Fruit fly (Drosophila melanogaster): ENCODE results near the gene CtsB.
A peak's percentile ranks its signal among the peaks of the same experiment; 100 is the strongest.

CtsB gene

DNA sequence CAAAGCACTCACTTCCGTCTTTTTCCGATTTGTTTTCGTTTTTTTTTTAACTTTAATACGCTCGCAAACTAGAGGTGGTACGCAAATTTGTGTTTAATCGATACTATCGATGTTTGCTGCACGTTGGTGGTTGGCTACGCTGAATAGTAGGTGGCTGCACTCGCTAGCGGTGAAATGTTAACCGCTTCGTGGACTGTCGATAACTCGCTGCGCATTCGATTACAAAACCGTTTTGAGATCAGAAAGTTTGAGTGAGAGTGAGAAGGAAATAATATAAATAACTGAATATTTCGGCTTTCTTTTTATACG is 45.8 kb downstream of the CtsB start, which contains the start of gene g (continued):
- peak; percentile 77 for TF ChIP-seq vnd (GFP tag; IDR thresholded peaks at IDR 0.05; ENCODE audit: partially characterized antibody)
- TF ChIP-seq ERR (GFP tag; optimal IDR thresholded peaks at IDR 0.05): peak; percentile 8
- no peak for TF ChIP-seq luna (GFP tag; optimal IDR thresholded peaks at IDR 0.05)
- TF ChIP-seq CG30020 (tag; optimal IDR thresholded peaks at IDR 0.05): no peak
- TF ChIP-seq tx (GFP tag; optimal IDR thresholded peaks at IDR 0.05): no peak
- TF ChIP-seq dpn (GFP tag; optimal IDR thresholded peaks at IDR 0.05): peak in 1 of 2 experiments; percentile 28
- TF ChIP-seq Ets97D (GFP tag; optimal IDR thresholded peaks at IDR 0.05): peak; percentile 83
- TF ChIP-seq CG6791 (GFP tag; IDR thresholded peaks at IDR 0.05; ENCODE audit: partially characterized antibody): peak; percentile 95
- TF ChIP-seq stwl (tag; optimal IDR thresholded peaks at IDR 0.05): peak; percentile 55
- TF ChIP-seq sna (GFP tag; IDR thresholded peaks at IDR 0.05; ENCODE audit: partially characterized antibody): peak; percentile 63
- TF ChIP-seq Sin3A (optimal IDR thresholded peaks at IDR 0.05): peak; percentile 69
- TF ChIP-seq CG42726 (GFP tag; IDR thresholded peaks at IDR 0.05; ENCODE audit: partially characterized antibody): peak; percentile 88
- peak; percentile 74 for TF ChIP-seq sqz (GFP tag; optimal IDR thresholded peaks at IDR 0.05)
- TF ChIP-seq Dll (GFP tag; IDR thresholded peaks at IDR 0.05; ENCODE audit: partially characterized antibody): peak; percentile 82
- peak; percentile 65 for TF ChIP-seq CG2116 (GFP tag; optimal IDR thresholded peaks at IDR 0.05)
- TF ChIP-seq Hr51 (GFP tag; optimal IDR thresholded peaks at IDR 0.05): no peak
- no peak for TF ChIP-seq CG18599 (GFP tag; optimal IDR thresholded peaks at IDR 0.05)
- peak; percentile 89 for TF ChIP-seq pzg (GFP tag; optimal IDR thresholded peaks at IDR 0.05)
- TF ChIP-seq Scr (GFP tag; IDR thresholded peaks at IDR 0.05; ENCODE audit: partially characterized antibody): peak; percentile 88
- TF ChIP-seq ash1 (GFP tag; optimal IDR thresholded peaks at IDR 0.05): no peak
- TF ChIP-seq crp (GFP tag; optimal IDR thresholded peaks at IDR 0.05): peak in 1 of 2 experiments; percentile 11
- peak; percentile 68 for TF ChIP-seq MBD-R2 (GFP tag; IDR thresholded peaks at IDR 0.05)
- no peak for TF ChIP-seq gem (tag; optimal IDR thresholded peaks at IDR 0.05)
- TF ChIP-seq hbn (GFP tag; IDR thresholded peaks at IDR 0.05; ENCODE audit: partially characterized antibody): peak; percentile 81
- TF ChIP-seq CG12659 (GFP tag; optimal IDR thresholded peaks at IDR 0.05): peak; percentile 49
- TF ChIP-seq pros (GFP tag; optimal IDR thresholded peaks at IDR 0.05): no peak
- no peak for TF ChIP-seq CG8359 (GFP tag; optimal IDR thresholded peaks at IDR 0.05; ENCODE audit: borderline replicate concordance)
- peak; percentile 80 for TF ChIP-seq CG14860 (GFP tag; IDR thresholded peaks at IDR 0.05; ENCODE audit: partially characterized antibody)
- no peak for TF ChIP-seq cad (GFP tag; optimal IDR thresholded peaks at IDR 0.05)
- TF ChIP-seq CG11560 (tag; IDR thresholded peaks at IDR 0.05): peak; percentile 94
- peak; percentile 96 for TF ChIP-seq Sry-δ (GFP tag; optimal IDR thresholded peaks at IDR 0.05)
- TF ChIP-seq dm (GFP tag; optimal IDR thresholded peaks at IDR 0.05): peak; percentile 37
- peak; percentile 88 for TF ChIP-seq inv (GFP tag; IDR thresholded peaks at IDR 0.05; ENCODE audit: partially characterized antibody)
- TF ChIP-seq CG1603 (tag; optimal IDR thresholded peaks at IDR 0.05): peak; percentile 65
- TF ChIP-seq mld (GFP tag; IDR thresholded peaks at IDR 0.05; ENCODE audit: partially characterized antibody): peak; percentile 82; the same call in 2 of the 3 replicates
- TF ChIP-seq CG34224 (GFP tag; IDR thresholded peaks at IDR 0.05; ENCODE audit: partially characterized antibody): peak; percentile 78
- TF ChIP-seq Dip3 (GFP tag; optimal IDR thresholded peaks at IDR 0.05): no peak
- TF ChIP-seq CG4360 (GFP tag; IDR thresholded peaks at IDR 0.05): no peak
- no peak for TF ChIP-seq Dfd (GFP tag; optimal IDR thresholded peaks at IDR 0.05)
- TF ChIP-seq chinmo (GFP tag; IDR thresholded peaks at IDR 0.05; ENCODE audit: partially characterized antibody): peak; percentile 85; the same call in 3 of the 4 replicates
- TF ChIP-seq HmgZ (tag; optimal IDR thresholded peaks at IDR 0.05): peak; percentile 53
- TF ChIP-seq ato (GFP tag; IDR thresholded peaks at IDR 0.05; ENCODE audit: partially characterized antibody): peak; percentile 86
- no peak for TF ChIP-seq ftz-f1 (GFP tag; optimal IDR thresholded peaks at IDR 0.05)
- TF ChIP-seq CG9817 (tag; optimal IDR thresholded peaks at IDR 0.05): no peak
- no peak for TF ChIP-seq B-H1 (GFP tag; IDR thresholded peaks at IDR 0.05)
- no peak for TF ChIP-seq CG13624 (GFP tag; optimal IDR thresholded peaks at IDR 0.05)
- TF ChIP-seq CG12104 (GFP tag; optimal IDR thresholded peaks at IDR 0.05): no peak
- TF ChIP-seq knrl (GFP tag; IDR thresholded peaks at IDR 0.05; ENCODE audit: partially characterized antibody): peak; percentile 85
- TF ChIP-seq CG9797 (GFP tag; optimal IDR thresholded peaks at IDR 0.05): peak; percentile 26
